Fruit fly (Drosophila melanogaster) whole organism, embryonic: Measurements from ENCODE around the gene ebi.

Source experiments
- ATbp ChIP-seq: fragments of 200-800 bp; sonication (Bioruptor generic); optimal IDR thresholded peaks from 2 replicates; lab custom pipeline; 2017; ENCODE audit warnings: missing biosample characterization, mild to moderate bottlenecking, missing genetic modification characterization, missing genetic modification reagents
- Adf1 ChIP-seq: fragments of 200-800 bp; sonication (Bioruptor generic); IDR thresholded peaks from 2 replicates; pipeline ENCODE4 v1.3.6; 2022; ENCODE audit warnings: missing biosample characterization, missing genetic modification characterization
- B-H2 ChIP-seq: fragments of 200-800 bp; sonication (Bioruptor generic); optimal IDR thresholded peaks from 2 replicates; lab custom pipeline; 2018; ENCODE audit warnings: missing biosample characterization, mild to moderate bottlenecking, missing genetic modification characterization
- Blimp-1 ChIP-seq: fragments of 200-800 bp; sonication (Bioruptor generic); optimal IDR thresholded peaks from 3 replicates; lab custom pipeline; 2018; ENCODE audit warnings: missing biosample characterization, missing genetic modification characterization, mild to moderate bottlenecking, moderate library complexity, missing genetic modification reagents
- CG10462 ChIP-seq: fragments of 200-800 bp; sonication (Bioruptor generic); optimal IDR thresholded peaks from 2 replicates; lab custom pipeline; 2016; ENCODE audit warnings: missing biosample characterization, missing genetic modification characterization
- CG11695 ChIP-seq: fragments of 200-800 bp; sonication (Bioruptor generic); IDR thresholded peaks from 3 replicates; pipeline ENCODE4 v1.3.6; 2022; ENCODE audit warnings: missing biosample characterization, missing genetic modification characterization
- CG13775 ChIP-seq: fragments of 200-800 bp; sonication (Bioruptor generic); optimal IDR thresholded peaks from 3 replicates; lab custom pipeline; 2017; ENCODE audit warnings: missing biosample characterization, mild to moderate bottlenecking, missing genetic modification characterization
- CG13894 ChIP-seq: fragments of 200-800 bp; sonication (Bioruptor generic); optimal IDR thresholded peaks from 3 replicates; lab custom pipeline; 2018; ENCODE audit warnings: missing biosample characterization, mild to moderate bottlenecking, missing genetic modification characterization, moderate library complexity
- CG1529 ChIP-seq: fragments of 200-800 bp; sonication (Bioruptor generic); optimal IDR thresholded peaks from 3 replicates; lab custom pipeline; 2018; ENCODE audit warnings: missing biosample characterization, missing genetic modification characterization
- CG16779 ChIP-seq: fragments of 200-800 bp; sonication (Bioruptor generic); IDR thresholded peaks from 2 replicates; pipeline ENCODE4 v1.3.6; 2022; ENCODE audit warnings: missing biosample characterization, missing genetic modification characterization
- CG18262 ChIP-seq: fragments of 200-800 bp; optimal IDR thresholded peaks from 3 replicates; lab custom pipeline; 2019; ENCODE audit warnings: missing biosample characterization, mild to moderate bottlenecking, missing genetic modification characterization, moderate library complexity
- CG3407 ChIP-seq: fragments of 200-800 bp; sonication (Bioruptor generic); optimal IDR thresholded peaks from 2 replicates; lab custom pipeline; 2018; ENCODE audit warnings: missing biosample characterization, mild to moderate bottlenecking, missing genetic modification characterization
- CG4282 ChIP-seq: fragments of 200-800 bp; sonication (Bioruptor generic); optimal IDR thresholded peaks from 2 replicates; lab custom pipeline; 2016; ENCODE audit warnings: missing biosample characterization, missing genetic modification characterization
- CG4617 ChIP-seq: fragments of 200-800 bp; sonication (Bioruptor generic); optimal IDR thresholded peaks from 3 replicates; lab custom pipeline; 2016; ENCODE audit warnings: missing biosample characterization, missing genetic modification characterization, borderline replicate concordance
- CG4707 ChIP-seq: fragments of 200-800 bp; sonication (Bioruptor generic); optimal IDR thresholded peaks from 2 replicates; lab custom pipeline; 2018; ENCODE audit warnings: missing biosample characterization, mild to moderate bottlenecking, missing genetic modification characterization, moderate library complexity
- CG6175 ChIP-seq: fragments of 200-800 bp; sonication (Bioruptor generic); IDR thresholded peaks from 3 replicates; pipeline ENCODE4 v1.3.6; 2022; ENCODE audit warnings: missing biosample characterization, missing genetic modification characterization
- CG6683 ChIP-seq: fragments of 200-800 bp; sonication (Bioruptor generic); optimal IDR thresholded peaks from 2 replicates; lab custom pipeline; 2017; ENCODE audit warnings: missing biosample characterization, mild to moderate bottlenecking, missing genetic modification characterization, missing genetic modification reagents
- CG6813 ChIP-seq: fragments of 200-800 bp; sonication (Bioruptor generic); optimal IDR thresholded peaks from 2 replicates; lab custom pipeline; 2017; ENCODE audit warnings: missing biosample characterization, missing genetic modification characterization, mild to moderate bottlenecking, moderate library complexity, missing genetic modification reagents
- CG7372 ChIP-seq: fragments of 200-800 bp; sonication (Bioruptor generic); IDR thresholded peaks from 2 replicates; pipeline ENCODE4 v1.3.6; 2022; ENCODE audit warnings: missing biosample characterization, missing genetic modification characterization
- CG8478 ChIP-seq: fragments of >200 bp; optimal IDR thresholded peaks from 2 replicates; lab custom pipeline; 2018
- CG9932 ChIP-seq: fragments of 200-800 bp; sonication (Bioruptor generic); IDR thresholded peaks from 2 replicates; pipeline ENCODE4 v1.3.6; 2022; ENCODE audit warnings: missing biosample characterization, missing genetic modification characterization
- Chrac-16 ChIP-seq: fragments of 200-800 bp; sonication (Bioruptor generic); optimal IDR thresholded peaks from 3 replicates; lab custom pipeline; 2016; ENCODE audit warnings: missing biosample characterization, missing genetic modification characterization
- D ChIP-seq, 2 experiments: fragments of 200-800 bp in 1 of 2; fragments of >200 bp in 1 of 2; sonication (Bioruptor generic) in 1 of 2; optimal IDR thresholded peaks; 2 replicates in 1 of 2; 3 replicates in 1 of 2; lab custom pipeline; 2017; ENCODE audit warnings: mild to moderate bottlenecking in 1 of 2, missing biosample characterization in 1 of 2, missing genetic modification characterization in 1 of 2, missing genetic modification reagents in 1 of 2
- Dbx ChIP-seq: fragments of 200-800 bp; sonication (Bioruptor generic); IDR thresholded peaks from 3 replicates; pipeline ENCODE4 v1.3.6; 2022; ENCODE audit warnings: missing biosample characterization, missing genetic modification characterization
- H2.0 ChIP-seq: fragments of 200-800 bp; sonication (Bioruptor generic); IDR thresholded peaks from 2 replicates; pipeline ENCODE4 v1.3.6; 2022; ENCODE audit warnings: missing biosample characterization, missing genetic modification characterization
- HLHmδ ChIP-seq: fragments of 200-800 bp; sonication (Bioruptor generic); optimal IDR thresholded peaks from 2 replicates; lab custom pipeline; 2018; ENCODE audit warnings: missing biosample characterization, mild to moderate bottlenecking, missing genetic modification characterization, moderate library complexity
- MESR4 ChIP-seq: fragments of 200-800 bp; sonication (Bioruptor generic); optimal IDR thresholded peaks from 2 replicates; lab custom pipeline; 2018; ENCODE audit warnings: missing biosample characterization, mild to moderate bottlenecking, missing genetic modification characterization, moderate library complexity
- Max ChIP-seq: fragments of 200-800 bp; sonication (Bioruptor generic); optimal IDR thresholded peaks from 2 replicates; lab custom pipeline; 2016; ENCODE audit warnings: missing biosample characterization, mild to moderate bottlenecking, missing genetic modification characterization
- Meics ChIP-seq: fragments of 200-800 bp; sonication (Bioruptor generic); optimal IDR thresholded peaks from 2 replicates; lab custom pipeline; 2017; ENCODE audit warnings: missing biosample characterization, mild to moderate bottlenecking, missing genetic modification characterization
- Myb ChIP-seq: fragments of 200-800 bp; sonication (Bioruptor generic); optimal IDR thresholded peaks from 2 replicates; lab custom pipeline; 2016; ENCODE audit warnings: missing biosample characterization, missing genetic modification characterization
- Poxn ChIP-seq: fragments of 200-800 bp; sonication (Bioruptor generic); IDR thresholded peaks from 2 replicates; pipeline ENCODE4 v1.3.6; 2022; ENCODE audit warnings: missing biosample characterization, missing genetic modification characterization
- Sry-β ChIP-seq: fragments of 200-800 bp; sonication (Bioruptor generic); optimal IDR thresholded peaks from 2 replicates; lab custom pipeline; 2018; ENCODE audit warnings: missing biosample characterization, mild to moderate bottlenecking, missing genetic modification characterization, moderate library complexity
- TFAM ChIP-seq: fragments of 200-800 bp; sonication (Bioruptor generic); optimal IDR thresholded peaks from 2 replicates; lab custom pipeline; 2017; ENCODE audit warnings: missing biosample characterization, missing genetic modification characterization, inconsistent platforms
- Taf1 ChIP-seq: fragments of 200-800 bp; sonication (Bioruptor generic); IDR thresholded peaks from 2 replicates; pipeline ENCODE4 v1.3.6; 2022; ENCODE audit warnings: missing biosample characterization, missing genetic modification characterization
- Xrp1 ChIP-seq: fragments of 200-800 bp; sonication (Bioruptor generic); IDR thresholded peaks from 2 replicates; pipeline ENCODE4 v1.3.6; 2022; ENCODE audit warnings: missing biosample characterization, missing genetic modification characterization
- ash1 ChIP-seq: fragments of 200-800 bp; sonication (Bioruptor generic); optimal IDR thresholded peaks from 2 replicates; lab custom pipeline; 2018; ENCODE audit warnings: missing biosample characterization, mild to moderate bottlenecking, missing genetic modification characterization
- bbx ChIP-seq: fragments of 200-800 bp; sonication (Bioruptor generic); IDR thresholded peaks from 2 replicates; pipeline ENCODE4 v1.3.6; 2022; ENCODE audit warnings: missing biosample characterization, missing genetic modification characterization; ENCODE audit not compliant: partially characterized antibody
- cas ChIP-seq: fragments of 200-800 bp; sonication (Bioruptor generic); IDR thresholded peaks from 2 replicates; pipeline ENCODE4 v1.3.6; 2022; ENCODE audit warnings: missing biosample characterization, missing genetic modification characterization
- chif ChIP-seq, 2 experiments: fragments of 200-800 bp; sonication (Bioruptor generic); optimal IDR thresholded peaks; 3 replicates each; lab custom pipeline; 2016; ENCODE audit warnings: missing biosample characterization in 2 of 2, missing genetic modification characterization in 2 of 2
- dmrt11E ChIP-seq: fragments of 200-800 bp; sonication (Bioruptor generic); optimal IDR thresholded peaks from 3 replicates; lab custom pipeline; 2018; ENCODE audit warnings: missing biosample characterization, mild to moderate bottlenecking, missing genetic modification characterization, moderate library complexity
- ems ChIP-seq: fragments of 200-800 bp; sonication (Bioruptor generic); optimal IDR thresholded peaks from 3 replicates; lab custom pipeline; 2016; ENCODE audit warnings: missing biosample characterization, missing genetic modification characterization
- gce ChIP-seq: fragments of 200-800 bp; sonication (Bioruptor generic); IDR thresholded peaks from 3 replicates; pipeline ENCODE4 v1.3.6; 2022; ENCODE audit warnings: missing biosample characterization, missing genetic modification characterization
- insv ChIP-seq, 2 experiments: fragments of 200-800 bp; sonication (Bioruptor generic); optimal IDR thresholded peaks; 3 replicates each; lab custom pipeline; 2016 to 2018; ENCODE audit warnings: missing biosample characterization in 2 of 2, missing genetic modification characterization in 2 of 2
- inv ChIP-seq: fragments of 200-800 bp; sonication (Bioruptor generic); IDR thresholded peaks from 2 replicates; pipeline ENCODE4 v1.3.6; 2022; ENCODE audit warnings: missing biosample characterization, missing genetic modification characterization; ENCODE audit not compliant: partially characterized antibody
- kay ChIP-seq: fragments of 200-800 bp; sonication (Bioruptor generic); optimal IDR thresholded peaks from 2 replicates; lab custom pipeline; 2016; ENCODE audit warnings: missing biosample characterization, missing genetic modification characterization
- slp2 ChIP-seq: fragments of 200-800 bp; sonication (Bioruptor generic); optimal IDR thresholded peaks from 2 replicates; lab custom pipeline; 2016; ENCODE audit warnings: missing biosample characterization, missing genetic modification characterization
- tna ChIP-seq: fragments of 200-800 bp; sonication (Bioruptor generic); IDR thresholded peaks from 2 replicates; pipeline ENCODE4 v1.3.6; 2022; ENCODE audit warnings: missing biosample characterization, missing genetic modification characterization; ENCODE audit not compliant: partially characterized antibody
- trh ChIP-seq: fragments of 200-800 bp; sonication (Bioruptor generic); optimal IDR thresholded peaks from 2 replicates; lab custom pipeline; 2016; ENCODE audit warnings: missing biosample characterization, missing genetic modification characterization

The ebi gene

dm6 chr2L:430820-431628 is 16.2 kb downstream of the ebi start, which contains the start of gene ex (continued):
- TF ChIP-seq H2.0, result no peak
- TF ChIP-seq Adf1 (GFP tag; lab: Robert Waterston, UW), result no peak; the same call in 1 of the 2 replicates
- no peak for TF ChIP-seq inv (GFP tag; lab: Robert Waterston, UW)
- TF ChIP-seq CG4282, result peak; percentile 20
- peak; percentile 7 for TF ChIP-seq kay (GFP tag; lab: Kevin White, UChicago)
- TF ChIP-seq HLHmδ (GFP tag; lab: Kevin White, UChicago), result no peak
- TF ChIP-seq CG13775 (GFP tag; lab: Kevin White, UChicago), result no peak
- no peak for TF ChIP-seq CG4617 (GFP tag; lab: Kevin White, UChicago)
- peak; percentile 44; the same call in 1 of the 2 replicates for TF ChIP-seq bbx (GFP tag; lab: Robert Waterston, UW)
- peak; percentile 60 for TF ChIP-seq Xrp1 (GFP tag; lab: Robert Waterston, UW)
- peak; percentile 41 for TF ChIP-seq dmrt11E (tag; lab: Kevin White, UChicago)
- peak; percentile 33 for TF ChIP-seq CG6683 (GFP tag; lab: Kevin White, UChicago)
- no peak for TF ChIP-seq cas
- peak; percentile 80 for TF ChIP-seq CG4707 (GFP tag; lab: Kevin White, UChicago)
- TF ChIP-seq trh (GFP tag; lab: Kevin White, UChicago), result no peak
- peak; percentile 90 for TF ChIP-seq ATbp (GFP tag; lab: Kevin White, UChicago)
- peak; percentile 59; the same call in 1 of the 3 replicates for TF ChIP-seq CG11695 (GFP tag; lab: Robert Waterston, UW)
- TF ChIP-seq Dbx (GFP tag; lab: Robert Waterston, UW), result peak; percentile 51; the same call in 1 of the 3 replicates
- no peak for TF ChIP-seq CG16779 (GFP tag; lab: Robert Waterston, UW)
- peak; percentile 28 for TF ChIP-seq Myb (GFP tag; lab: Kevin White, UChicago)
- TF ChIP-seq ems, result no peak
- TF ChIP-seq Max, result no peak
- peak in 1 of 2 experiments; percentile 80 for TF ChIP-seq insv (GFP tag; optimal IDR thresholded peaks at IDR 0.05; lab: Kevin White, UChicago)
- no peak for TF ChIP-seq CG7372
- peak; percentile 5 for TF ChIP-seq Sry-β
- TF ChIP-seq gce, result peak; percentile 58; the same call in 1 of the 3 replicates
- peak in 1 of 2 experiments; percentile 37 for TF ChIP-seq chif (GFP tag; optimal IDR thresholded peaks at IDR 0.05; lab: Kevin White, UChicago)
- peak; percentile 73 for TF ChIP-seq CG3407 (GFP tag; lab: Kevin White, UChicago)
- TF ChIP-seq CG6175 (GFP tag; lab: Robert Waterston, UW), result no peak
- peak; percentile 75 for TF ChIP-seq B-H2 (GFP tag; lab: Kevin White, UChicago)
- peak; percentile 48 for TF ChIP-seq Blimp-1 (GFP tag; lab: Kevin White, UChicago)
- TF ChIP-seq CG8478 (lab: Kevin White, UChicago), result no peak
- peak; percentile 85 for TF ChIP-seq CG6813 (GFP tag; lab: Kevin White, UChicago)
- peak; percentile 4 for TF ChIP-seq TFAM (GFP tag; lab: Kevin White, UChicago)
- TF ChIP-seq CG9932 (GFP tag; lab: Robert Waterston, UW), result no peak
- TF ChIP-seq CG18262 (tag; lab: Kevin White, UChicago), result peak; percentile 79
- TF ChIP-seq CG13894 (tag; lab: Kevin White, UChicago), result peak; percentile 73
- peak; percentile 62 for TF ChIP-seq CG1529 (GFP tag; lab: Kevin White, UChicago)
- TF ChIP-seq D (optimal IDR thresholded peaks at IDR 0.05; lab: Kevin White, UChicago), result no peak
- peak; percentile 14 for TF ChIP-seq D (GFP tag; optimal IDR thresholded peaks at IDR 0.05; lab: Kevin White, UChicago)
- peak; percentile 72 for TF ChIP-seq Meics (GFP tag; lab: Kevin White, UChicago)
- no peak for TF ChIP-seq Chrac-16 (GFP tag; lab: Kevin White, UChicago)
- no peak for TF ChIP-seq Taf1 (GFP tag; lab: Robert Waterston, UW)
- TF ChIP-seq ash1, result peak; percentile 14
- TF ChIP-seq slp2 (GFP tag; lab: Kevin White, UChicago), result no peak
- TF ChIP-seq CG10462 (GFP tag; lab: Kevin White, UChicago), result peak; percentile 29
- TF ChIP-seq MESR4, result no peak
- no peak for TF ChIP-seq tna (GFP tag; lab: Robert Waterston, UW)
- TF ChIP-seq Poxn, result no peak
